Fruit fly (Drosophila melanogaster) whole organism, adult: ENCODE measurements around the gene Octbeta1R.

Source experiments
- CG11617 ChIP-seq: fragments of 200-800 bp; sonication (Bioruptor generic); optimal IDR thresholded peaks from 2 replicates; lab custom pipeline; 2017; ENCODE audit warnings: mild to moderate bottlenecking, missing biosample characterization, missing genetic modification reagents, missing genetic modification characterization
- CG1620 ChIP-seq: fragments of 200-800 bp; sonication (Bioruptor generic); optimal IDR thresholded peaks from 2 replicates; lab custom pipeline; 2016; ENCODE audit warnings: missing biosample characterization, missing genetic modification characterization
- CG7101 ChIP-seq: fragments of 200-800 bp; sonication (Bioruptor generic); optimal IDR thresholded peaks from 2 replicates; lab custom pipeline; 2018; ENCODE audit warnings: missing biosample characterization, mild to moderate bottlenecking, missing genetic modification characterization, moderate library complexity
- Clk ChIP-seq: fragments of 200-800 bp; sonication (Bioruptor generic); optimal IDR thresholded peaks from 2 replicates; lab custom pipeline; 2017; ENCODE audit warnings: missing biosample characterization, missing genetic modification characterization
- bab1 ChIP-seq: fragments of 200-800 bp; sonication (Bioruptor generic); optimal IDR thresholded peaks from 3 replicates; lab custom pipeline; 2019; ENCODE audit warnings: missing biosample characterization, mild to moderate bottlenecking, missing genetic modification characterization, moderate library complexity
- cic ChIP-seq: fragments of 200-800 bp; sonication (Bioruptor generic); optimal IDR thresholded peaks from 2 replicates; lab custom pipeline; 2017; ENCODE audit warnings: missing biosample characterization, mild to moderate bottlenecking, missing genetic modification characterization, moderate library complexity
- kay ChIP-seq: fragments of 200-800 bp; sonication (Bioruptor generic); peaks from one replicate; lab custom pipeline; 2016; ENCODE audit warnings: missing biosample characterization, missing genetic modification characterization, borderline replicate concordance
- tj ChIP-seq: fragments of 200-800 bp; sonication (Bioruptor generic); optimal IDR thresholded peaks from 3 replicates; lab custom pipeline; 2017; ENCODE audit warnings: missing biosample characterization, mild to moderate bottlenecking, missing genetic modification characterization, moderate library complexity

DNA sequence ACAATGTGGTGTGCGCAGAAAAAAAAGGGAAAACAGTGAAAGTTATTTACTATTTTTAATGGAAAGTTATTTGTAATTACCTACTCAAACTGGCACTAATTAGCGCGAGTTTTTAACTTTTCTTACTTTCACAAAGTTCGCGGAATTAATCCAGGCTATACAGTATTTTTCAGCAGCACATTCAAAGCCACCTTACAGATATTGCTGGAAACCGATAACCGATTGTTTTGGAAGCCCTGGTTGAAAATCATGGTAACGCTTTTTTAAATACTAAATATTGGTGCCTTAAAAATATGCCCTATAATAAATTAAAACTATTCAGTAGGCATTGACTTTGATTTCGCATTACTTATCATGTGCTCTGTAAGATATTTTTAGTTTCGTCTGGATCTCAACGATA, 4.2 kb upstream of the Octbeta1R start, which contains the start of gene tHMG2:
- TF ChIP-seq CG11617 (no peak), CG1620 (no peak), CG7101 (tag; lab: Kevin White, UChicago) (no peak), kay (GFP tag; lab: Kevin White, UChicago) (no peak), cic (GFP tag; lab: Kevin White, UChicago) (no peak), bab1 (GFP tag; lab: Kevin White, UChicago) (no peak), Clk (GFP tag; lab: Kevin White, UChicago) (no peak), tj (GFP tag; lab: Kevin White, UChicago) (no peak)
